In the genomic region with DNA sequence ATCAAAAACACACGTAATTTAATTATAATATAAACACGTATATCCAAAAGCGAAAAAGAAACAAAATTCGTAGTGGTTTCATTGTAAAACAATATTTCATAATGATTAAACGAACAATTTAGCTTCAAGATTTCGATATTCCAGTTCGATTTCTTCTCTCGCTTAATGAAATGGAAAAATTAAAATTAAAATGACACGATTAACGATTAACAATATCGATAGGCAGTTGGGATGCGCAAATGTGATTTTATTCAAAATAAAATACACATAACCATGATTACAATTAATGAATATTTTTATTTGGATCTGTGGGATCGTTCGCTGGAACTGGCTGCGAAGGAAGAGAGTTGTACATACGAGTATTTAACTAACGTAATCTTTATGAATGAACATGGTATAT, we compare ENCODE assay signal across 2 fruit fly cellular contexts.
TF ChIP-seq lines count a peak whose summit lies in the region.

No protein-coding gene starts in this region.

- no peak for TF ChIP-seq CTCF in whole organism, embryonic (GFP tag; optimal IDR thresholded peaks at IDR 0.05; lab: Kevin White, UChicago)

TF ChIP-seq in whole organism, adult, 20 proteins besides CTCF, POLR2A, EP300 and RAD21:
- peak; percentile 31 for TF ChIP-seq kay (GFP tag; lab: Kevin White, UChicago; ENCODE audit: borderline replicate concordance)
- no peak for TF ChIP-seq Clk (GFP tag; optimal IDR thresholded peaks at IDR 0.05; lab: Kevin White, UChicago)

TF ChIP-seq in whole organism, embryonic, 481 proteins besides CTCF, POLR2A, EP300 and RAD21:
- TF ChIP-seq inv (GFP tag; IDR thresholded peaks at IDR 0.05; lab: Robert Waterston, UW; ENCODE audit: partially characterized antibody) (no peak), stwl (tag; optimal IDR thresholded peaks at IDR 0.05; lab: Kevin White, UChicago) (peak; percentile 10), E2f2 (GFP tag; IDR thresholded peaks at IDR 0.05; lab: Robert Waterston, UW) (peak; percentile 66), sna (GFP tag; IDR thresholded peaks at IDR 0.05; lab: Robert Waterston, UW; ENCODE audit: partially characterized antibody) (peak; percentile 44; the same call in 1 of the 2 replicates), CG16779 (GFP tag; IDR thresholded peaks at IDR 0.05; lab: Robert Waterston, UW) (no peak), CG2120 (GFP tag; optimal IDR thresholded peaks at IDR 0.05; lab: Kevin White, UChicago) (no peak), amos (GFP tag; IDR thresholded peaks at IDR 0.05; lab: Robert Waterston, UW; ENCODE audit: partially characterized antibody) (peak; percentile 33; the same call in 1 of the 2 replicates), Dref (GFP tag; IDR thresholded peaks at IDR 0.05; lab: Robert Waterston, UW) (peak; percentile 27; the same call in 1 of the 2 replicates), CG16813 (GFP tag; IDR thresholded peaks at IDR 0.05; lab: Robert Waterston, UW; ENCODE audit: partially characterized antibody) (peak; percentile 55; the same call in 2 of the 3 replicates), Bgb (GFP tag; IDR thresholded peaks at IDR 0.05; lab: Robert Waterston, UW; ENCODE audit: partially characterized antibody) (0 out of 2 replicates have a peak, but pooled peaks have one; percentile 22), Dp (GFP tag; optimal IDR thresholded peaks at IDR 0.05; lab: Kevin White, UChicago) (peak; percentile 34), CG34224 (GFP tag; IDR thresholded peaks at IDR 0.05; lab: Robert Waterston, UW; ENCODE audit: partially characterized antibody) (peak; percentile 58; the same call in 2 of the 3 replicates), CG8089 (GFP tag; optimal IDR thresholded peaks at IDR 0.05; lab: Kevin White, UChicago) (no peak), vnd (GFP tag; IDR thresholded peaks at IDR 0.05; lab: Robert Waterston, UW; ENCODE audit: partially characterized antibody) (peak; percentile 36; the same call in 2 of the 3 replicates), chm (GFP tag; IDR thresholded peaks at IDR 0.05; lab: Robert Waterston, UW) (no peak), CG15514 (GFP tag; optimal IDR thresholded peaks at IDR 0.05; lab: Kevin White, UChicago) (no peak), ato (GFP tag; IDR thresholded peaks at IDR 0.05; lab: Robert Waterston, UW; ENCODE audit: partially characterized antibody) (peak; percentile 24; the same call in 1 of the 2 replicates), BEAF-32 (GFP tag; optimal IDR thresholded peaks at IDR 0.05; lab: Kevin White, UChicago) (peak; percentile 27), knrl (GFP tag; IDR thresholded peaks at IDR 0.05; lab: Robert Waterston, UW; ENCODE audit: partially characterized antibody) (no peak), hbn (GFP tag; IDR thresholded peaks at IDR 0.05; lab: Robert Waterston, UW; ENCODE audit: partially characterized antibody) (peak; percentile 21; the same call in 1 of the 2 replicates), CG13287 (GFP tag; IDR thresholded peaks at IDR 0.05; lab: Robert Waterston, UW; ENCODE audit: partially characterized antibody) (peak; percentile 46; the same call in 1 of the 2 replicates), Pdp1 (GFP tag; optimal IDR thresholded peaks at IDR 0.05; lab: Kevin White, UChicago) (peak in 1 of 2 experiments; percentile 19), tna (GFP tag; IDR thresholded peaks at IDR 0.05; lab: Robert Waterston, UW; ENCODE audit: partially characterized antibody) (peak; percentile 96), CG17912 (GFP tag; optimal IDR thresholded peaks at IDR 0.05; lab: Kevin White, UChicago) (no peak), CG4424 (GFP tag; optimal IDR thresholded peaks at IDR 0.05; lab: Kevin White, UChicago) (no peak), Scr (GFP tag; IDR thresholded peaks at IDR 0.05; lab: Robert Waterston, UW; ENCODE audit: partially characterized antibody) (0 out of 2 replicates have a peak, but pooled peaks have one; percentile 13)
TF ChIP-seq in whole organism, embryonic: peak in this region for 17.
